Fruit fly (Drosophila melanogaster) whole organism, embryonic: Measurements from ENCODE around the gene Schip1.
A peak's percentile ranks its signal among the peaks of the same experiment; 100 is the strongest.

Experiments
- Antp ChIP-seq: fragments of 200-800 bp; sonication (Bioruptor generic); optimal IDR thresholded peaks from 3 replicates; lab custom pipeline; 2016; ENCODE audit warnings: missing biosample characterization, missing genetic modification characterization
- Asciz ChIP-seq: fragments of 200-800 bp; sonication (Bioruptor generic); optimal IDR thresholded peaks from 2 replicates; lab custom pipeline; 2017; ENCODE audit warnings: missing biosample characterization, mild to moderate bottlenecking, missing genetic modification characterization, missing genetic modification reagents
- Awh ChIP-seq: fragments of 200-800 bp; sonication (Bioruptor generic); IDR thresholded peaks from 2 replicates; pipeline ENCODE4, ENCODE4 v1.3.6; 2022; ENCODE audit warnings: missing biosample characterization, missing genetic modification characterization
- BtbVII ChIP-seq: fragments of 200-800 bp; sonication (Bioruptor generic); optimal IDR thresholded peaks from 3 replicates; lab custom pipeline; 2017; ENCODE audit warnings: missing biosample characterization, mild to moderate bottlenecking, missing genetic modification characterization
- CG10462 ChIP-seq: fragments of 200-800 bp; sonication (Bioruptor generic); optimal IDR thresholded peaks from 2 replicates; lab custom pipeline; 2016; ENCODE audit warnings: missing biosample characterization, missing genetic modification characterization
- CG11398 ChIP-seq: fragments of 200-800 bp; sonication (Bioruptor generic); optimal IDR thresholded peaks from 2 replicates; lab custom pipeline; 2016; ENCODE audit warnings: missing biosample characterization, missing genetic modification characterization
- CG11504 ChIP-seq: fragments of 200-800 bp; sonication (Bioruptor generic); optimal IDR thresholded peaks from 3 replicates; lab custom pipeline; 2019; ENCODE audit warnings: missing biosample characterization, mild to moderate bottlenecking, missing genetic modification characterization, moderate library complexity
- CG12071 ChIP-seq: fragments of 200-800 bp; sonication (Bioruptor generic); optimal IDR thresholded peaks from 3 replicates; lab custom pipeline; 2018; ENCODE audit warnings: missing biosample characterization, mild to moderate bottlenecking, missing genetic modification characterization
- CG13894 ChIP-seq: fragments of 200-800 bp; sonication (Bioruptor generic); optimal IDR thresholded peaks from 3 replicates; lab custom pipeline; 2018; ENCODE audit warnings: missing biosample characterization, mild to moderate bottlenecking, missing genetic modification characterization, moderate library complexity
- CG14014 ChIP-seq: fragments of 200-800 bp; sonication (Bioruptor generic); IDR thresholded peaks from 2 replicates; pipeline ENCODE4 v1.3.6; 2022; ENCODE audit warnings: missing biosample characterization, missing genetic modification characterization
- CG15514 ChIP-seq: fragments of 200-800 bp; sonication (Bioruptor generic); optimal IDR thresholded peaks from 3 replicates; lab custom pipeline; 2017; ENCODE audit warnings: missing biosample characterization, missing genetic modification characterization, mild to moderate bottlenecking, moderate library complexity, missing genetic modification reagents
- CG17328 ChIP-seq: fragments of 200-800 bp; sonication (Bioruptor generic); IDR thresholded peaks from 2 replicates; pipeline ENCODE4 v1.3.6; 2022; ENCODE audit warnings: missing biosample characterization, missing genetic modification characterization
- CG17912 ChIP-seq: fragments of 200-800 bp; sonication (Bioruptor generic); optimal IDR thresholded peaks from 2 replicates; lab custom pipeline; 2018; ENCODE audit warnings: missing biosample characterization, mild to moderate bottlenecking, missing genetic modification characterization
- CG1832 ChIP-seq: fragments of 200-800 bp; sonication (Bioruptor generic); optimal IDR thresholded peaks from 2 replicates; lab custom pipeline; 2017; ENCODE audit warnings: missing biosample characterization, mild to moderate bottlenecking, missing genetic modification characterization, inconsistent platforms
- CG2678 ChIP-seq: fragments of 200-800 bp; sonication (Bioruptor generic); optimal IDR thresholded peaks from 3 replicates; lab custom pipeline; 2019; ENCODE audit warnings: missing biosample characterization, mild to moderate bottlenecking, missing genetic modification characterization, moderate library complexity
- CG3065 ChIP-seq: fragments of 200-800 bp; sonication (Bioruptor generic); optimal IDR thresholded peaks from 2 replicates; lab custom pipeline; 2016; ENCODE audit warnings: missing biosample characterization, missing genetic modification characterization
- CG34376 ChIP-seq: fragments of 200-800 bp; sonication (Bioruptor generic); optimal IDR thresholded peaks from 2 replicates; lab custom pipeline; 2018; ENCODE audit warnings: missing biosample characterization, mild to moderate bottlenecking, missing genetic modification characterization
- CG6854 ChIP-seq: fragments of 200-800 bp; sonication (Bioruptor generic); optimal IDR thresholded peaks from 3 replicates; lab custom pipeline; 2017; ENCODE audit warnings: missing biosample characterization, mild to moderate bottlenecking, missing genetic modification characterization
- CG7786 ChIP-seq: fragments of 200-800 bp; sonication (Bioruptor generic); optimal IDR thresholded peaks from 2 replicates; lab custom pipeline; 2016; ENCODE audit warnings: missing biosample characterization, missing genetic modification characterization
- CG9797 ChIP-seq: fragments of 200-800 bp; sonication (Bioruptor generic); optimal IDR thresholded peaks from 3 replicates; lab custom pipeline; 2018; ENCODE audit warnings: missing biosample characterization, mild to moderate bottlenecking, missing genetic modification characterization
- CTCF ChIP-seq: fragments of 200-800 bp; sonication (Bioruptor generic); optimal IDR thresholded peaks from 2 replicates; lab custom pipeline; 2017; ENCODE audit warnings: missing biosample characterization, mild to moderate bottlenecking, missing genetic modification characterization, moderate library complexity
- Chrac-16 ChIP-seq: fragments of 200-800 bp; sonication (Bioruptor generic); optimal IDR thresholded peaks from 3 replicates; lab custom pipeline; 2016; ENCODE audit warnings: missing biosample characterization, missing genetic modification characterization
- CoRest ChIP-seq: fragments of 200-800 bp; sonication (Bioruptor generic); optimal IDR thresholded peaks from 3 replicates; lab custom pipeline; 2018; ENCODE audit warnings: missing biosample characterization, mild to moderate bottlenecking, missing genetic modification characterization, moderate library complexity
- D ChIP-seq, 2 experiments: fragments of 200-800 bp in 1 of 2; fragments of >200 bp in 1 of 2; sonication (Bioruptor generic) in 1 of 2; optimal IDR thresholded peaks; 2 replicates in 1 of 2; 3 replicates in 1 of 2; lab custom pipeline; 2017; ENCODE audit warnings: mild to moderate bottlenecking in 1 of 2, missing biosample characterization in 1 of 2, missing genetic modification characterization in 1 of 2, missing genetic modification reagents in 1 of 2
- Dad ChIP-seq: fragments of 200-800 bp; sonication (Bioruptor generic); optimal IDR thresholded peaks from 3 replicates; lab custom pipeline; 2016; ENCODE audit warnings: missing biosample characterization, missing genetic modification characterization
- Dbx ChIP-seq: fragments of 200-800 bp; sonication (Bioruptor generic); IDR thresholded peaks from 3 replicates; pipeline ENCODE4 v1.3.6; 2022; ENCODE audit warnings: missing biosample characterization, missing genetic modification characterization
- Deaf1 ChIP-seq: fragments of 200-800 bp; optimal IDR thresholded peaks from 3 replicates; lab custom pipeline; 2019; ENCODE audit warnings: missing biosample characterization, mild to moderate bottlenecking, missing genetic modification characterization, moderate library complexity
- Dp ChIP-seq: fragments of 200-800 bp; sonication (Bioruptor generic); optimal IDR thresholded peaks from 2 replicates; lab custom pipeline; 2018; ENCODE audit warnings: missing biosample characterization, mild to moderate bottlenecking, missing genetic modification characterization, moderate library complexity
- Gsc ChIP-seq: fragments of 200-800 bp; sonication (Bioruptor generic); IDR thresholded peaks from 2 replicates; pipeline ENCODE4 v1.3.6; 2022; ENCODE audit warnings: missing biosample characterization, missing genetic modification characterization
- MESR4 ChIP-seq: fragments of 200-800 bp; sonication (Bioruptor generic); optimal IDR thresholded peaks from 2 replicates; lab custom pipeline; 2018; ENCODE audit warnings: missing biosample characterization, mild to moderate bottlenecking, missing genetic modification characterization, moderate library complexity
- Myb ChIP-seq: fragments of 200-800 bp; sonication (Bioruptor generic); optimal IDR thresholded peaks from 2 replicates; lab custom pipeline; 2016; ENCODE audit warnings: missing biosample characterization, missing genetic modification characterization
- Sox100B ChIP-seq: fragments of 200-800 bp; sonication (Bioruptor generic); optimal IDR thresholded peaks from 3 replicates; lab custom pipeline; 2018; ENCODE audit warnings: missing biosample characterization, mild to moderate bottlenecking, missing genetic modification characterization
- Spps ChIP-seq: fragments of 200-800 bp; sonication (Bioruptor generic); optimal IDR thresholded peaks from 2 replicates; lab custom pipeline; 2018; ENCODE audit warnings: missing biosample characterization, mild to moderate bottlenecking, missing genetic modification characterization
- Usf ChIP-seq: fragments of 200-800 bp; sonication (Bioruptor generic); optimal IDR thresholded peaks from 2 replicates; lab custom pipeline; 2017; ENCODE audit warnings: missing genotype, missing biosample characterization, missing genetic modification characterization
- abd-A ChIP-seq: fragments of 200-800 bp; sonication (Bioruptor generic); optimal IDR thresholded peaks from 3 replicates; lab custom pipeline; 2019; ENCODE audit warnings: missing biosample characterization, mild to moderate bottlenecking, missing genetic modification characterization, moderate library complexity
- al ChIP-seq: fragments of 200-800 bp; sonication (Bioruptor generic); IDR thresholded peaks from 2 replicates; pipeline ENCODE4 v1.3.6; 2022; ENCODE audit warnings: missing biosample characterization, missing genetic modification characterization
- chinmo ChIP-seq: fragments of 200-800 bp; sonication (Bioruptor generic); IDR thresholded peaks from 4 replicates; pipeline ENCODE4 v1.3.6; 2022; ENCODE audit warnings: missing biosample characterization, missing genetic modification characterization; ENCODE audit not compliant: partially characterized antibody
- crol ChIP-seq: fragments of 200-800 bp; sonication (Bioruptor generic); IDR thresholded peaks from 2 replicates; pipeline ENCODE4 v1.3.6; 2022; ENCODE audit warnings: missing biosample characterization, missing genetic modification characterization
- eve ChIP-seq, 2 experiments: fragments of >200 bp; optimal IDR thresholded peaks; 2 replicates each; lab custom pipeline; 2017; ENCODE audit warnings: missing biosample characterization in 2 of 2, missing genetic modification characterization in 2 of 2
- exex ChIP-seq: fragments of 200-800 bp; sonication (Bioruptor generic); optimal IDR thresholded peaks from 4 replicates; lab custom pipeline; 2018; ENCODE audit warnings: missing biosample characterization, mild to moderate bottlenecking, missing genetic modification characterization, moderate library complexity
- grn ChIP-seq: fragments of 200-800 bp; sonication (Bioruptor generic); optimal IDR thresholded peaks from 3 replicates; lab custom pipeline; 2017; ENCODE audit warnings: missing biosample characterization, missing genetic modification characterization
- hbn ChIP-seq: fragments of 200-800 bp; sonication (Bioruptor generic); IDR thresholded peaks from 2 replicates; pipeline ENCODE4 v1.3.6; 2022; ENCODE audit warnings: missing biosample characterization, missing genetic modification characterization; ENCODE audit not compliant: partially characterized antibody
- her ChIP-seq: fragments of 200-800 bp; sonication (Bioruptor generic); optimal IDR thresholded peaks from 2 replicates; lab custom pipeline; 2016; ENCODE audit warnings: missing biosample characterization, missing genetic modification characterization
- mirr ChIP-seq: fragments of 200-800 bp; sonication (Bioruptor generic); optimal IDR thresholded peaks from 3 replicates; lab custom pipeline; 2018; ENCODE audit warnings: missing biosample characterization, mild to moderate bottlenecking, missing genetic modification characterization
- odd ChIP-seq: fragments of 200-800 bp; sonication (Bioruptor generic); optimal IDR thresholded peaks from 2 replicates; lab custom pipeline; 2017; ENCODE audit warnings: missing biosample characterization, mild to moderate bottlenecking, missing genetic modification characterization
- pfk ChIP-seq: fragments of 200-800 bp; sonication (Bioruptor generic); optimal IDR thresholded peaks from 2 replicates; lab custom pipeline; 2018; ENCODE audit warnings: missing biosample characterization, mild to moderate bottlenecking, missing genetic modification characterization, moderate library complexity
- pho ChIP-seq: fragments of 200-800 bp; sonication (Bioruptor generic); optimal IDR thresholded peaks from 2 replicates; lab custom pipeline; 2016; ENCODE audit warnings: missing biosample characterization, missing genetic modification characterization
- pzg ChIP-seq: fragments of 200-800 bp; sonication (Bioruptor generic); optimal IDR thresholded peaks from 3 replicates; lab custom pipeline; 2018; ENCODE audit warnings: missing biosample characterization, mild to moderate bottlenecking, missing genetic modification characterization, moderate library complexity
- sens ChIP-seq: fragments of 200-800 bp; sonication (Bioruptor generic); peaks from one replicate; lab custom pipeline; 2016; ENCODE audit warnings: missing biosample characterization, missing genetic modification characterization
- sisA ChIP-seq: fragments of 200-800 bp; sonication (Bioruptor generic); IDR thresholded peaks from 2 replicates; pipeline ENCODE4 v1.3.6; 2022; ENCODE audit warnings: missing biosample characterization, missing genetic modification characterization
- slou ChIP-seq: fragments of 200-800 bp; sonication (Bioruptor generic); optimal IDR thresholded peaks from 3 replicates; lab custom pipeline; 2016; ENCODE audit warnings: missing biosample characterization, missing genetic modification characterization
- trh ChIP-seq: fragments of 200-800 bp; sonication (Bioruptor generic); optimal IDR thresholded peaks from 2 replicates; lab custom pipeline; 2016; ENCODE audit warnings: missing biosample characterization, missing genetic modification characterization

Gene Schip1

DNA sequence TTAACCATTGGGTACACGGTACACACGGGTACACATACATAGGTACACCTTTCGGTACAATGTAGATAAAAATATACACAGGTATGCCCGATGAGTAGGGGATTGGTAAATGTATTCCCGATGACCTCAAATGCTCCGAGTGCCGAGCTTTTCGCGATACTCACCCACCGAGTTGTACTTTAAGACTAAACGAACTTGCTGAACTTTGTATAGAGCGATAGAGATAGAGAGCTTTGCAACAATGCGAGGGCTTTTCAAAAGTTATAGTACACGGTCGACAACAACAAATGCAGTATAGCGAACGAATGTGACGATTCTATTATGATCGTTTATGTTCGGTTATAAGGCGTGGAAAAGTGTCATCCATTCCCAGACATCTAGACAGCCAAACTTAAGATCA is 9.3 kb downstream of the Schip1 start (continued):
- TF ChIP-seq CG10462 (GFP tag; lab: Kevin White, UChicago) (no peak), Dad (GFP tag; lab: Kevin White, UChicago) (no peak), CG11398 (GFP tag; lab: Kevin White, UChicago) (no peak), Asciz (GFP tag; lab: Kevin White, UChicago) (no peak), BtbVII (GFP tag; lab: Kevin White, UChicago) (peak; percentile 59), CG9797 (GFP tag; lab: Kevin White, UChicago) (no peak), odd (GFP tag; lab: Kevin White, UChicago) (no peak), CG34376 (GFP tag; lab: Kevin White, UChicago) (peak; percentile 91), chinmo (GFP tag; lab: Robert Waterston, UW) (peak; percentile 89; the same call in 2 of the 4 replicates), exex (tag; lab: Kevin White, UChicago) (peak; percentile 65), sisA (GFP tag; lab: Robert Waterston, UW) (no peak), CTCF (peak; percentile 30), CG1832 (no peak), CG2678 (tag; lab: Kevin White, UChicago) (no peak), Dbx (GFP tag; lab: Robert Waterston, UW) (peak; percentile 28; the same call in 1 of the 3 replicates), CG13894 (tag; lab: Kevin White, UChicago) (peak; percentile 84), CG11504 (no peak), Usf (GFP tag; lab: Kevin White, UChicago) (no peak), CG6854 (GFP tag; lab: Kevin White, UChicago) (peak; percentile 8), mirr (GFP tag; lab: Kevin White, UChicago) (peak; percentile 91), crol (GFP tag; lab: Robert Waterston, UW) (no peak), MESR4 (GFP tag; lab: Kevin White, UChicago) (peak; percentile 7), CG3065 (no peak), Myb (GFP tag; lab: Kevin White, UChicago) (no peak), CG15514 (GFP tag; lab: Kevin White, UChicago) (peak; percentile 49), CG12071 (no peak), CG7786 (GFP tag; lab: Kevin White, UChicago) (no peak), Spps (tag; lab: Kevin White, UChicago) (no peak), Awh (no peak), abd-A (tag; lab: Kevin White, UChicago) (no peak), CoRest (tag; lab: Kevin White, UChicago) (no peak), Sox100B (GFP tag; lab: Kevin White, UChicago) (no peak), eve (GFP tag; optimal IDR thresholded peaks at IDR 0.05; lab: Kevin White, UChicago) (no peak), hbn (GFP tag; lab: Robert Waterston, UW) (no peak), CG17912 (GFP tag; lab: Kevin White, UChicago) (peak; percentile 23), Dp (peak; percentile 19), pfk (GFP tag; lab: Kevin White, UChicago) (no peak), trh (GFP tag; lab: Kevin White, UChicago) (no peak), slou (GFP tag; lab: Kevin White, UChicago) (no peak), her (GFP tag; lab: Kevin White, UChicago) (no peak), Chrac-16 (GFP tag; lab: Kevin White, UChicago) (no peak), CG17328 (no peak), Gsc (GFP tag; lab: Robert Waterston, UW) (no peak), Deaf1 (tag; lab: Kevin White, UChicago) (peak; percentile 94), Antp (GFP tag; lab: Kevin White, UChicago) (no peak), grn (GFP tag; lab: Kevin White, UChicago) (no peak), CG14014 (GFP tag; lab: Robert Waterston, UW) (no peak), pzg (GFP tag; lab: Kevin White, UChicago) (peak; percentile 18), al (GFP tag; lab: Robert Waterston, UW) (no peak), D (optimal IDR thresholded peaks at IDR 0.05; lab: Kevin White, UChicago) (no peak), D (GFP tag; optimal IDR thresholded peaks at IDR 0.05; lab: Kevin White, UChicago) (no peak), sens (GFP tag; lab: Kevin White, UChicago) (peak; percentile 20), pho (GFP tag; lab: Kevin White, UChicago) (peak; percentile 24)
